Worm (Caenorhabditis elegans): ENCODE results near the gene F49F1.4.

F49F1.4 gene

ce11 chrIV:4117432-4117831 is 1.9 kb upstream of the F49F1.4 start, which contains the start of gene drd-50:
Gene drd-50 (plus strand): TSS chrIV:4117732.
- TF ChIP-seq ceh-39 (tag; optimal IDR thresholded peaks at IDR 0.05) (no peak), hlh-1 (tag; optimal IDR thresholded peaks at IDR 0.05) (no peak)

ce11 chrIV:4114526-4114925 is 1.0 kb downstream of the F49F1.4 start, which contains the start of gene F49F1.15:
Gene F49F1.15 (minus strand): TSS chrIV:4114626.
- TF ChIP-seq M03D4.4 (tag; optimal IDR thresholded peaks at IDR 0.05), result no peak
- no peak for TF ChIP-seq sem-2 (GFP tag; optimal IDR thresholded peaks at IDR 0.05)
- no peak for TF ChIP-seq mls-2 (tag; optimal IDR thresholded peaks at IDR 0.05)
- TF ChIP-seq tbx-8 (GFP tag; optimal IDR thresholded peaks at IDR 0.05), result no peak
- TF ChIP-seq unc-62 (GFP tag; optimal IDR thresholded peaks at IDR 0.05), result no peak
- no peak for TF ChIP-seq nhr-2 (tag; optimal IDR thresholded peaks at IDR 0.05)
- TF ChIP-seq ztf-11 (tag; optimal IDR thresholded peaks at IDR 0.05), result no peak
- no peak for TF ChIP-seq nhr-76 (tag; optimal IDR thresholded peaks at IDR 0.05)

ce11 chrIV:4112387-4112786 is 3.1 kb downstream of the F49F1.4 start, which contains the start of gene F49F1.14:
Gene F49F1.14 (minus strand): TSS chrIV:4112487.
- TF ChIP-seq nhr-76 (tag; optimal IDR thresholded peaks at IDR 0.05) (no peak), hlh-1 (tag; optimal IDR thresholded peaks at IDR 0.05) (no peak), lin-32 (GFP tag; optimal IDR thresholded peaks at IDR 0.05) (no peak), blmp-1 (tag; optimal IDR thresholded peaks at IDR 0.05) (no peak)

- TF ChIP-seq drap-1 (GFP tag; optimal IDR thresholded peaks at IDR 0.05) (no peak), mep-1 (tag; optimal IDR thresholded peaks at IDR 0.05) (no peak), nhr-237 (tag; optimal IDR thresholded peaks at IDR 0.05) (no peak), ceh-83 (GFP tag; optimal IDR thresholded peaks at IDR 0.05) (no peak)
Observed at ce11 chrIV:4108767-4109166, 6.8 kb downstream of the F49F1.4 start, which contains the start of gene C35B1.7. Gene C35B1.7 (plus strand): TSS chrIV:4109067.

- TF ChIP-seq flh-1 (GFP tag; optimal IDR thresholded peaks at IDR 0.05) (no peak), lin-32 (GFP tag; optimal IDR thresholded peaks at IDR 0.05) (no peak)
Observed at ce11 chrIV:4102720-4103119, 12.8 kb downstream of the F49F1.4 start, which contains the start of gene ubc-1. Gene ubc-1 (plus strand): TSS chrIV:4103020.

- peak; percentile 13 for TF ChIP-seq hlh-1 (tag; optimal IDR thresholded peaks at IDR 0.05)
- no peak for TF ChIP-seq mep-1 (tag; optimal IDR thresholded peaks at IDR 0.05)
Observed at ce11 chrIV:4099773-4100172, 15.8 kb downstream of the F49F1.4 start.

ce11 chrIV:4096940-4097339 is 18.6 kb downstream of the F49F1.4 start:
- no peak for TF ChIP-seq unc-62 (GFP tag; optimal IDR thresholded peaks at IDR 0.05)
- no peak for TF ChIP-seq mep-1 (tag; optimal IDR thresholded peaks at IDR 0.05)
- no peak for TF ChIP-seq ces-1 (GFP tag; optimal IDR thresholded peaks at IDR 0.05)
- TF ChIP-seq zip-8 (tag; optimal IDR thresholded peaks at IDR 0.05), result no peak
- no peak for TF ChIP-seq nhr-76 (tag; optimal IDR thresholded peaks at IDR 0.05)
- no peak for TF ChIP-seq ztf-11 (tag; optimal IDR thresholded peaks at IDR 0.05)
- TF ChIP-seq ham-2 (GFP tag; optimal IDR thresholded peaks at IDR 0.05), result no peak
- TF ChIP-seq M03D4.4 (tag; optimal IDR thresholded peaks at IDR 0.05), result no peak
- no peak for TF ChIP-seq snpc-4 (tag; optimal IDR thresholded peaks at IDR 0.05)
- no peak for TF ChIP-seq lsy-2 (tag; optimal IDR thresholded peaks at IDR 0.05)
- no peak for TF ChIP-seq lin-13 (tag; optimal IDR thresholded peaks at IDR 0.05)
- no peak for TF ChIP-seq bed-3 (GFP tag; optimal IDR thresholded peaks at IDR 0.05)
- no peak for TF ChIP-seq blmp-1 (tag; optimal IDR thresholded peaks at IDR 0.05)
- no peak for TF ChIP-seq sem-2 (GFP tag; optimal IDR thresholded peaks at IDR 0.05)
- TF ChIP-seq mls-2 (tag; optimal IDR thresholded peaks at IDR 0.05), result no peak
- no peak for TF ChIP-seq flh-1 (GFP tag; optimal IDR thresholded peaks at IDR 0.05)
- TF ChIP-seq ceh-43 (GFP tag; optimal IDR thresholded peaks at IDR 0.05), result no peak
- TF ChIP-seq nhr-12 (tag; optimal IDR thresholded peaks at IDR 0.05), result no peak
- no peak for TF ChIP-seq nhr-2 (tag; optimal IDR thresholded peaks at IDR 0.05)

ce11 chrIV:4094364-4094763 is 21.2 kb downstream of the F49F1.4 start:
- no peak for TF ChIP-seq snpc-4 (tag; optimal IDR thresholded peaks at IDR 0.05)
- TF ChIP-seq sptf-1 (tag; optimal IDR thresholded peaks at IDR 0.05), result no peak
- no peak for TF ChIP-seq nhr-2 (tag; optimal IDR thresholded peaks at IDR 0.05)
- TF ChIP-seq ceh-83 (GFP tag; optimal IDR thresholded peaks at IDR 0.05), result no peak
- TF ChIP-seq nhr-28 (tag; optimal IDR thresholded peaks at IDR 0.05), result no peak
- no peak for TF ChIP-seq lsy-2 (tag; optimal IDR thresholded peaks at IDR 0.05)
- no peak for TF ChIP-seq nhr-237 (tag; optimal IDR thresholded peaks at IDR 0.05)
- no peak for TF ChIP-seq pha-4 (tag; optimal IDR thresholded peaks at IDR 0.05)
- no peak for TF ChIP-seq mab-5 (tag; optimal IDR thresholded peaks at IDR 0.05)
- TF ChIP-seq elt-1 (tag; optimal IDR thresholded peaks at IDR 0.05; ENCODE audit: borderline replicate concordance, insufficient read depth), result no peak
- no peak for TF ChIP-seq mls-2 (tag; optimal IDR thresholded peaks at IDR 0.05)
- no peak for TF ChIP-seq ztf-11 (tag; optimal IDR thresholded peaks at IDR 0.05)
- no peak for TF ChIP-seq hlh-1 (tag; optimal IDR thresholded peaks at IDR 0.05)
- TF ChIP-seq lin-13 (tag; optimal IDR thresholded peaks at IDR 0.05), result no peak
- TF ChIP-seq cnd-1 (tag; optimal IDR thresholded peaks at IDR 0.05), result no peak
- TF ChIP-seq sem-2 (GFP tag; optimal IDR thresholded peaks at IDR 0.05), result no peak
- no peak for TF ChIP-seq lin-32 (GFP tag; optimal IDR thresholded peaks at IDR 0.05)
- no peak for TF ChIP-seq nhr-12 (tag; optimal IDR thresholded peaks at IDR 0.05)
- TF ChIP-seq nhr-76 (tag; optimal IDR thresholded peaks at IDR 0.05), result no peak

Measured in whole organism, mixed stage, embryonic.